Worm (Caenorhabditis elegans) whole organism, late embryonic: Measurements from ENCODE around the gene ndub-11.

ENCODE experiments used
- C38D4.7 ChIP-seq: fragments of 200-800 bp; sonication (Bioruptor generic); optimal IDR thresholded peaks from 2 replicates; lab custom pipeline; 2018; ENCODE audit warnings: mild to moderate bottlenecking, missing genetic modification characterization, moderate library complexity, missing compliant biosample characterization
- K02D7.2 ChIP-seq: sonication (generic microtip); optimal IDR thresholded peaks from 2 replicates; lab custom pipeline; 2017; ENCODE audit warnings: mild to moderate bottlenecking, missing genetic modification characterization, missing compliant biosample characterization
- K09A11.1 ChIP-seq: sonication (generic microtip); optimal IDR thresholded peaks from 2 replicates; lab custom pipeline; 2017; ENCODE audit warnings: antibody characterized with exemption, mild to moderate bottlenecking, missing genetic modification characterization, missing compliant biosample characterization; ENCODE audit not compliant: insufficient read depth
- T23F11.4 ChIP-seq: fragments of 200-800 bp; sonication (Bioruptor generic); optimal IDR thresholded peaks from 2 replicates; lab custom pipeline; 2018; ENCODE audit warnings: mild to moderate bottlenecking, missing genetic modification characterization, missing compliant biosample characterization
- Y22D7AL.16 ChIP-seq: sonication (generic microtip); optimal IDR thresholded peaks from 2 replicates; lab custom pipeline; 2016; ENCODE audit warnings: missing genetic modification characterization, missing compliant biosample characterization
- ahr-1 ChIP-seq: sonication (generic microtip); optimal IDR thresholded peaks from 2 replicates; lab custom pipeline; 2016; ENCODE audit warnings: missing genetic modification characterization, missing compliant biosample characterization
- ceh-14 ChIP-seq: sonication (generic microtip); optimal IDR thresholded peaks from 2 replicates; lab custom pipeline; 2016; ENCODE audit warnings: missing genotype, missing genetic modification characterization, missing compliant biosample characterization
- ceh-19 ChIP-seq: fragments of 200-800 bp; sonication (Bioruptor generic); optimal IDR thresholded peaks from 2 replicates; lab custom pipeline; 2018; ENCODE audit warnings: mild to moderate bottlenecking, missing genetic modification characterization, missing compliant biosample characterization
- ceh-2 ChIP-seq: sonication (generic microtip); optimal IDR thresholded peaks from 2 replicates; lab custom pipeline; 2016; ENCODE audit warnings: missing genotype, missing genetic modification characterization, missing compliant biosample characterization
- ceh-22 ChIP-seq: sonication (generic microtip); optimal IDR thresholded peaks from 2 replicates; lab custom pipeline; 2017; ENCODE audit warnings: missing biosample characterization, missing genetic modification characterization
- ceh-24 ChIP-seq: sonication (generic microtip); optimal IDR thresholded peaks from 2 replicates; lab custom pipeline; 2016; ENCODE audit warnings: mild to moderate bottlenecking, missing genetic modification characterization, missing compliant biosample characterization
- ceh-31 ChIP-seq: sonication (generic microtip); optimal IDR thresholded peaks from 2 replicates; lab custom pipeline; 2016; ENCODE audit warnings: missing genetic modification characterization, missing compliant biosample characterization
- ceh-45 ChIP-seq: fragments of 200-800 bp; sonication (Bioruptor generic); IDR thresholded peaks from 2 replicates; pipeline ENCODE4 v1.3.6; 2022; ENCODE audit warnings: missing genetic modification reagents, missing genetic modification characterization, missing compliant biosample characterization
- ceh-48 ChIP-seq: sonication (generic microtip); optimal IDR thresholded peaks from 2 replicates; lab custom pipeline; 2016; ENCODE audit warnings: missing genetic modification characterization, inconsistent platforms, missing compliant biosample characterization
- ceh-6 ChIP-seq: fragments of 200-800 bp; sonication (Bioruptor generic); optimal IDR thresholded peaks from 2 replicates; lab custom pipeline; 2018; ENCODE audit warnings: mild to moderate bottlenecking, missing genetic modification characterization, missing compliant biosample characterization
- ceh-9 ChIP-seq: sonication (generic microtip); optimal IDR thresholded peaks from 2 replicates; lab custom pipeline; 2016; ENCODE audit warnings: mild to moderate bottlenecking, missing genetic modification characterization, inconsistent platforms, missing compliant biosample characterization
- dve-1 ChIP-seq: sonication (generic microtip); optimal IDR thresholded peaks from 2 replicates; lab custom pipeline; 2017; ENCODE audit warnings: antibody characterized with exemption, mild to moderate bottlenecking, missing genetic modification characterization, missing compliant biosample characterization
- elt-2 ChIP-seq: sonication (generic microtip); optimal IDR thresholded peaks from 2 replicates; lab custom pipeline; 2016; ENCODE audit warnings: missing genetic modification reagents, missing genetic modification characterization, missing compliant biosample characterization
- elt-4 ChIP-seq: sonication (generic microtip); optimal IDR thresholded peaks from 2 replicates; lab custom pipeline; 2016; ENCODE audit warnings: missing genetic modification characterization, missing compliant biosample characterization
- ets-4 ChIP-seq: sonication (generic microtip); optimal IDR thresholded peaks from 2 replicates; lab custom pipeline; 2016; ENCODE audit warnings: missing genetic modification characterization, missing compliant biosample characterization
- eyg-1 ChIP-seq: sonication (generic microtip); optimal IDR thresholded peaks from 2 replicates; lab custom pipeline; 2016; ENCODE audit warnings: missing genotype, missing genetic modification characterization, missing compliant biosample characterization
- fkh-10 ChIP-seq: fragments of 150-350 bp; optimal IDR thresholded peaks from 2 replicates; lab custom pipeline; 2014; ENCODE audit warnings: missing biosample characterization, missing genetic modification reagents, missing genetic modification characterization
- gmeb-2 ChIP-seq: sonication (generic microtip); optimal IDR thresholded peaks from 2 replicates; lab custom pipeline; 2016; ENCODE audit warnings: missing genetic modification characterization, inconsistent platforms, missing compliant biosample characterization
- hlh-13 ChIP-seq: fragments of 200-800 bp; sonication (Bioruptor generic); optimal IDR thresholded peaks from 2 replicates; lab custom pipeline; 2018; ENCODE audit warnings: mild to moderate bottlenecking, missing genetic modification characterization, missing compliant biosample characterization
- hlh-15 ChIP-seq: sonication (generic microtip); optimal IDR thresholded peaks from 2 replicates; lab custom pipeline; 2016; ENCODE audit warnings: missing genetic modification characterization, missing compliant biosample characterization
- madf-2 ChIP-seq: sonication (generic microtip); optimal IDR thresholded peaks from 2 replicates; lab custom pipeline; 2017; ENCODE audit warnings: missing genetic modification characterization, missing compliant biosample characterization
- mec-3 ChIP-seq: sonication (generic microtip); optimal IDR thresholded peaks from 2 replicates; lab custom pipeline; 2016; ENCODE audit warnings: borderline replicate concordance, missing genetic modification characterization, missing compliant biosample characterization
- nfya-1 ChIP-seq: sonication (generic microtip); optimal IDR thresholded peaks from 2 replicates; lab custom pipeline; 2017; ENCODE audit warnings: missing genetic modification characterization, mild to moderate bottlenecking, missing compliant biosample characterization, antibody characterized with exemption, moderate library complexity
- nhr-232 ChIP-seq: sonication (generic microtip); optimal IDR thresholded peaks from 2 replicates; lab custom pipeline; 2016; ENCODE audit warnings: missing genetic modification characterization, missing compliant biosample characterization
- npax-4 ChIP-seq: sonication (generic microtip); optimal IDR thresholded peaks from 2 replicates; lab custom pipeline; 2016; ENCODE audit warnings: missing genetic modification characterization, missing compliant biosample characterization
- odd-2 ChIP-seq: sonication (generic microtip); optimal IDR thresholded peaks from 2 replicates; lab custom pipeline; 2017; ENCODE audit warnings: antibody characterized with exemption, mild to moderate bottlenecking, missing genetic modification characterization, missing compliant biosample characterization
- pag-3 ChIP-seq: sonication (generic microtip); optimal IDR thresholded peaks from 2 replicates; lab custom pipeline; 2016; ENCODE audit warnings: missing compliant biosample characterization, missing genetic modification characterization, borderline replicate concordance
- pha-4 ChIP-seq: fragments of 150-350 bp; optimal IDR thresholded peaks from 2 replicates; lab custom pipeline; 2018; ENCODE audit warnings: missing biosample characterization, missing genetic modification reagents, missing genetic modification characterization
- pros-1 ChIP-seq: fragments of 150-350 bp; optimal IDR thresholded peaks from 2 replicates; lab custom pipeline; 2014; ENCODE audit warnings: missing biosample characterization, missing genetic modification reagents, missing genetic modification characterization
- ref-2 ChIP-seq: sonication (generic microtip); optimal IDR thresholded peaks from 2 replicates; lab custom pipeline; 2016; ENCODE audit warnings: missing genetic modification characterization, missing compliant biosample characterization
- rnt-1 ChIP-seq: sonication (generic microtip); optimal IDR thresholded peaks from 2 replicates; lab custom pipeline; 2016; ENCODE audit warnings: missing genetic modification characterization, missing compliant biosample characterization
- sdc-2 ChIP-seq: sonication (generic microtip); optimal IDR thresholded peaks from 2 replicates; lab custom pipeline; 2016; ENCODE audit warnings: missing genotype, missing genetic modification characterization, missing compliant biosample characterization
- sox-2 ChIP-seq: fragments of 200-800 bp; sonication (Bioruptor generic); IDR thresholded peaks from 2 replicates; pipeline ENCODE4 v1.3.6; 2022; ENCODE audit warnings: missing genetic modification reagents, missing genetic modification characterization, missing compliant biosample characterization
- syd-9 ChIP-seq: sonication (generic microtip); optimal IDR thresholded peaks from 2 replicates; lab custom pipeline; 2016; ENCODE audit warnings: mild to moderate bottlenecking, missing genetic modification characterization, moderate library complexity, missing compliant biosample characterization
- tbx-2 ChIP-seq: sonication (generic microtip); optimal IDR thresholded peaks from 2 replicates; lab custom pipeline; 2016; ENCODE audit warnings: missing genetic modification characterization, missing compliant biosample characterization
- tbx-7 ChIP-seq: sonication (generic microtip); optimal IDR thresholded peaks from 2 replicates; lab custom pipeline; 2016; ENCODE audit warnings: missing genotype, missing genetic modification characterization, missing compliant biosample characterization
- unc-42 ChIP-seq: sonication (generic microtip); optimal IDR thresholded peaks from 2 replicates; lab custom pipeline; 2016; ENCODE audit warnings: missing genotype, missing genetic modification characterization, missing compliant biosample characterization
- zip-5 ChIP-seq: sonication (generic microtip); optimal IDR thresholded peaks from 2 replicates; lab custom pipeline; 2016; ENCODE audit warnings: missing genetic modification characterization, missing compliant biosample characterization
- ztf-16 ChIP-seq: sonication (generic microtip); optimal IDR thresholded peaks from 2 replicates; lab custom pipeline; 2017; ENCODE audit warnings: missing genetic modification characterization, missing compliant biosample characterization

ndub-11 gene

ce11 chrIV:8130131-8130611 is at the start of gene ndub-11, which contains the start of gene moc-3:
ndub-11 (minus strand) TSS chrIV:8130231.
moc-3 (plus strand) TSS chrIV:8130561.
- TF ChIP-seq sox-2 (GFP tag; lab: Robert Waterston, UW) (no peak), ref-2 (no peak), ceh-6 (GFP tag; lab: Kevin White, UChicago) (no peak), syd-9 (no peak), ztf-16 (tag; lab: Kevin White, UChicago) (no peak), madf-2 (no peak), elt-2 (tag; lab: Kevin White, UChicago) (no peak), Y22D7AL.16 (tag; lab: Kevin White, UChicago) (no peak), zip-5 (tag; lab: Kevin White, UChicago) (no peak), ceh-48 (no peak), pha-4 (tag; lab: Kevin White, UChicago) (no peak), unc-42 (tag; lab: Kevin White, UChicago) (no peak), K02D7.2 (tag; lab: Kevin White, UChicago) (no peak), ceh-9 (no peak), hlh-15 (tag; lab: Kevin White, UChicago) (no peak), tbx-7 (tag; lab: Kevin White, UChicago) (no peak), ceh-2 (no peak)

ce11 chrIV:8175686-8176532 is 45.9 kb upstream of the ndub-11 start, which contains the start of gene pct-1:
pct-1 (plus strand) TSS chrIV:8176482.
- TF ChIP-seq ceh-14 (tag; lab: Kevin White, UChicago) (no peak), tbx-7 (tag; lab: Kevin White, UChicago) (no peak), Y22D7AL.16 (tag; lab: Kevin White, UChicago) (no peak), mec-3 (tag; lab: Kevin White, UChicago) (no peak), dve-1 (tag; lab: Kevin White, UChicago) (no peak), K09A11.1 (no peak), ceh-24 (tag; lab: Kevin White, UChicago) (no peak), hlh-13 (no peak), ets-4 (tag; lab: Kevin White, UChicago) (no peak), unc-42 (tag; lab: Kevin White, UChicago) (peak; percentile 5), rnt-1 (tag; lab: Kevin White, UChicago) (no peak), nfya-1 (tag; lab: Kevin White, UChicago) (no peak), ceh-45 (no peak), ahr-1 (tag; lab: Kevin White, UChicago) (no peak), ceh-31 (tag; lab: Kevin White, UChicago) (peak; percentile 11), ceh-19 (GFP tag; lab: Kevin White, UChicago) (no peak)
- TF ChIP-seq, all 69 proteins: peak for 2

- TF ChIP-seq elt-2 (tag; lab: Kevin White, UChicago) (peak; percentile 48), ceh-22 (no peak)
- TF ChIP-seq, all 69 proteins: peak for 1
These were observed 44.8 kb upstream of the ndub-11 start for ce11 chrIV:8174792-8175191.

- TF ChIP-seq sdc-2 (tag; lab: Kevin White, UChicago) (no peak), pros-1 (tag; lab: Kevin White, UChicago) (no peak), gmeb-2 (no peak), eyg-1 (tag; lab: Kevin White, UChicago) (no peak), nhr-232 (tag; lab: Kevin White, UChicago) (no peak), C38D4.7 (GFP tag; lab: Kevin White, UChicago) (no peak), nfya-1 (tag; lab: Kevin White, UChicago) (no peak), T23F11.4 (GFP tag; lab: Kevin White, UChicago) (no peak), fkh-10 (GFP tag; lab: Kevin White, UChicago) (no peak), tbx-7 (tag; lab: Kevin White, UChicago) (no peak), tbx-2 (no peak), npax-4 (tag; lab: Kevin White, UChicago) (no peak), elt-4 (tag; lab: Kevin White, UChicago) (no peak), odd-2 (tag; lab: Kevin White, UChicago) (no peak), hlh-15 (tag; lab: Kevin White, UChicago) (no peak), pag-3 (tag; lab: Kevin White, UChicago) (no peak), hlh-13 (no peak)
These were observed 43.6 kb upstream of the ndub-11 start for ce11 chrIV:8173610-8174009.
